Fruit fly (Drosophila melanogaster) whole organism, embryonic: ENCODE results near the gene iav.
A peak's percentile ranks its signal among the peaks of the same experiment; 100 is the strongest.

Experiments
- Ada2b ChIP-seq: fragments of 200-800 bp; sonication (Bioruptor generic); IDR thresholded peaks from 2 replicates; pipeline ENCODE4 v1.3.6; 2022; ENCODE audit warnings: missing biosample characterization, missing genetic modification characterization
- Antp ChIP-seq: fragments of 200-800 bp; sonication (Bioruptor generic); optimal IDR thresholded peaks from 3 replicates; lab custom pipeline; 2016; ENCODE audit warnings: missing biosample characterization, missing genetic modification characterization
- Atf3 ChIP-seq: fragments of 200-800 bp; sonication (Bioruptor generic); optimal IDR thresholded peaks from 3 replicates; lab custom pipeline; 2016; ENCODE audit warnings: missing biosample characterization, missing genetic modification characterization
- BtbVII ChIP-seq: fragments of 200-800 bp; sonication (Bioruptor generic); optimal IDR thresholded peaks from 3 replicates; lab custom pipeline; 2017; ENCODE audit warnings: missing biosample characterization, mild to moderate bottlenecking, missing genetic modification characterization
- CG10979 ChIP-seq: fragments of 200-800 bp; sonication (Bioruptor generic); optimal IDR thresholded peaks from 2 replicates; lab custom pipeline; 2018; ENCODE audit warnings: missing biosample characterization, mild to moderate bottlenecking, missing genetic modification characterization, moderate library complexity
- CG11504 ChIP-seq: fragments of 200-800 bp; sonication (Bioruptor generic); optimal IDR thresholded peaks from 3 replicates; lab custom pipeline; 2019; ENCODE audit warnings: missing biosample characterization, mild to moderate bottlenecking, missing genetic modification characterization, moderate library complexity
- CG11723 ChIP-seq: fragments of 200-800 bp; sonication (Bioruptor generic); optimal IDR thresholded peaks from 2 replicates; lab custom pipeline; 2017; ENCODE audit warnings: missing biosample characterization, mild to moderate bottlenecking, missing genetic modification characterization
- CG12744 ChIP-seq: fragments of 200-800 bp; sonication (Bioruptor generic); optimal IDR thresholded peaks from 2 replicates; lab custom pipeline; 2016; ENCODE audit warnings: missing biosample characterization, missing genetic modification characterization
- CG15269 ChIP-seq: fragments of 200-800 bp; sonication (Bioruptor generic); optimal IDR thresholded peaks from 2 replicates; lab custom pipeline; 2018; ENCODE audit warnings: missing biosample characterization, mild to moderate bottlenecking, missing genetic modification characterization, moderate library complexity
- CG1529 ChIP-seq: fragments of 200-800 bp; sonication (Bioruptor generic); optimal IDR thresholded peaks from 3 replicates; lab custom pipeline; 2018; ENCODE audit warnings: missing biosample characterization, missing genetic modification characterization
- CG15601 ChIP-seq: fragments of 200-800 bp; sonication (Bioruptor generic); optimal IDR thresholded peaks from 3 replicates; lab custom pipeline; 2019; ENCODE audit warnings: missing biosample characterization, mild to moderate bottlenecking, missing genetic modification characterization, moderate library complexity
- CG17328 ChIP-seq: fragments of 200-800 bp; sonication (Bioruptor generic); IDR thresholded peaks from 2 replicates; pipeline ENCODE4 v1.3.6; 2022; ENCODE audit warnings: missing biosample characterization, missing genetic modification characterization
- CG17385 ChIP-seq: fragments of 200-800 bp; sonication (Bioruptor generic); optimal IDR thresholded peaks from 3 replicates; lab custom pipeline; 2018; ENCODE audit warnings: missing biosample characterization, mild to moderate bottlenecking, missing genetic modification characterization
- CG18011 ChIP-seq: fragments of 200-800 bp; sonication (Bioruptor generic); optimal IDR thresholded peaks from 2 replicates; lab custom pipeline; 2017; ENCODE audit warnings: missing biosample characterization, missing genetic modification characterization, mild to moderate bottlenecking, moderate library complexity, missing genotype
- CG3163 ChIP-seq: fragments of 200-800 bp; sonication (Bioruptor generic); optimal IDR thresholded peaks from 3 replicates; lab custom pipeline; 2016; ENCODE audit warnings: missing biosample characterization, missing genetic modification characterization
- CG33213 ChIP-seq: fragments of 200-800 bp; sonication (Bioruptor generic); optimal IDR thresholded peaks from 3 replicates; lab custom pipeline; 2016; ENCODE audit warnings: missing biosample characterization, missing genetic modification characterization
- CG33557 ChIP-seq: fragments of 200-800 bp; sonication (Bioruptor generic); optimal IDR thresholded peaks from 2 replicates; lab custom pipeline; 2019; ENCODE audit warnings: missing biosample characterization, mild to moderate bottlenecking, missing genetic modification characterization, moderate library complexity
- CG3407 ChIP-seq: fragments of 200-800 bp; sonication (Bioruptor generic); optimal IDR thresholded peaks from 2 replicates; lab custom pipeline; 2018; ENCODE audit warnings: missing biosample characterization, mild to moderate bottlenecking, missing genetic modification characterization
- CG34224 ChIP-seq: fragments of 200-800 bp; sonication (Bioruptor generic); IDR thresholded peaks from 3 replicates; pipeline ENCODE4 v1.3.6; 2022; ENCODE audit warnings: missing biosample characterization, missing genetic modification characterization; ENCODE audit not compliant: partially characterized antibody
- CG3726 ChIP-seq: fragments of 200-800 bp; sonication (Bioruptor generic); IDR thresholded peaks from 3 replicates; pipeline ENCODE4, ENCODE4 v1.3.6; 2022; ENCODE audit warnings: missing biosample characterization, missing genetic modification characterization
- CG3847 ChIP-seq: fragments of 200-800 bp; sonication (Bioruptor generic); IDR thresholded peaks from 2 replicates; pipeline ENCODE4 v1.3.6; 2022; ENCODE audit warnings: missing biosample characterization, missing genetic modification characterization
- CG4617 ChIP-seq: fragments of 200-800 bp; sonication (Bioruptor generic); optimal IDR thresholded peaks from 3 replicates; lab custom pipeline; 2016; ENCODE audit warnings: missing biosample characterization, missing genetic modification characterization, borderline replicate concordance
- CG4820 ChIP-seq: fragments of 200-800 bp; sonication (Bioruptor generic); optimal IDR thresholded peaks from 3 replicates; lab custom pipeline; 2016; ENCODE audit warnings: missing biosample characterization, missing genetic modification characterization
- CG7271 ChIP-seq: fragments of 200-800 bp; sonication (Bioruptor generic); optimal IDR thresholded peaks from 2 replicates; lab custom pipeline; 2018; ENCODE audit warnings: missing biosample characterization, mild to moderate bottlenecking, missing genetic modification characterization, moderate library complexity
- CG7556 ChIP-seq: fragments of 200-800 bp; sonication (Bioruptor generic); optimal IDR thresholded peaks from 2 replicates; lab custom pipeline; 2017; ENCODE audit warnings: missing biosample characterization, mild to moderate bottlenecking, missing genetic modification characterization
- CG8388 ChIP-seq: fragments of 200-800 bp; sonication (Bioruptor generic); optimal IDR thresholded peaks from 2 replicates; lab custom pipeline; 2019; ENCODE audit warnings: missing biosample characterization, mild to moderate bottlenecking, missing genetic modification characterization, moderate library complexity
- CG9932 ChIP-seq: fragments of 200-800 bp; sonication (Bioruptor generic); IDR thresholded peaks from 2 replicates; pipeline ENCODE4 v1.3.6; 2022; ENCODE audit warnings: missing biosample characterization, missing genetic modification characterization
- CTCF ChIP-seq: fragments of 200-800 bp; sonication (Bioruptor generic); optimal IDR thresholded peaks from 2 replicates; lab custom pipeline; 2017; ENCODE audit warnings: missing biosample characterization, mild to moderate bottlenecking, missing genetic modification characterization, moderate library complexity
- Dbx ChIP-seq: fragments of 200-800 bp; sonication (Bioruptor generic); IDR thresholded peaks from 3 replicates; pipeline ENCODE4 v1.3.6; 2022; ENCODE audit warnings: missing biosample characterization, missing genetic modification characterization
- Dfd ChIP-seq, 2 experiments: fragments of >200 bp; optimal IDR thresholded peaks; 2 replicates each; lab custom pipeline; 2017; ENCODE audit warnings: missing biosample characterization in 2 of 2, missing genetic modification characterization in 2 of 2
- Fer3 ChIP-seq: fragments of 200-800 bp; sonication (Bioruptor generic); optimal IDR thresholded peaks from 2 replicates; lab custom pipeline; 2018; ENCODE audit warnings: missing biosample characterization, mild to moderate bottlenecking, missing genetic modification characterization, moderate library complexity
- Gug ChIP-seq: fragments of 200-800 bp; sonication (Bioruptor generic); IDR thresholded peaks from 4 replicates; pipeline ENCODE4 v1.3.6; 2022; ENCODE audit warnings: missing biosample characterization, missing genetic modification characterization
- Hr3 ChIP-seq: fragments of 200-800 bp; sonication (Bioruptor generic); optimal IDR thresholded peaks from 3 replicates; lab custom pipeline; 2016; ENCODE audit warnings: missing biosample characterization, missing genetic modification characterization
- Mad ChIP-seq: fragments of 200-800 bp; sonication (Bioruptor generic); optimal IDR thresholded peaks from 2 replicates; lab custom pipeline; 2016; ENCODE audit warnings: missing biosample characterization, missing genetic modification characterization
- Neu2 ChIP-seq: fragments of 200-800 bp; sonication (Bioruptor generic); optimal IDR thresholded peaks from 3 replicates; lab custom pipeline; 2016; ENCODE audit warnings: missing biosample characterization, missing genetic modification characterization, borderline replicate concordance
- aop ChIP-seq: fragments of 200-800 bp; sonication (Bioruptor generic); IDR thresholded peaks from 2 replicates; pipeline ENCODE4 v1.3.6; 2022; ENCODE audit warnings: missing biosample characterization, missing genetic modification characterization
- az2 ChIP-seq: fragments of 200-800 bp; sonication (Bioruptor generic); optimal IDR thresholded peaks from 3 replicates; lab custom pipeline; 2016; ENCODE audit warnings: missing biosample characterization, missing genetic modification characterization
- cato ChIP-seq: fragments of 200-800 bp; sonication (Bioruptor generic); optimal IDR thresholded peaks from 2 replicates; lab custom pipeline; 2016; ENCODE audit warnings: missing biosample characterization, missing genetic modification characterization, borderline replicate concordance
- en ChIP-seq: fragments of 200-800 bp; sonication (Bioruptor generic); optimal IDR thresholded peaks from 2 replicates; lab custom pipeline; 2016; ENCODE audit warnings: missing biosample characterization, missing genetic modification characterization
- gsb ChIP-seq: fragments of 200-800 bp; sonication (Bioruptor generic); IDR thresholded peaks from 2 replicates; pipeline ENCODE4 v1.3.6; 2022; ENCODE audit warnings: missing biosample characterization, missing genetic modification characterization
- kah ChIP-seq: fragments of 200-800 bp; sonication (Bioruptor generic); optimal IDR thresholded peaks from 2 replicates; lab custom pipeline; 2018; ENCODE audit warnings: missing biosample characterization, mild to moderate bottlenecking, missing genetic modification characterization
- lbe ChIP-seq: fragments of 200-800 bp; sonication (Bioruptor generic); optimal IDR thresholded peaks from 2 replicates; lab custom pipeline; 2016; ENCODE audit warnings: missing biosample characterization, mild to moderate bottlenecking, missing genetic modification characterization
- org-1 ChIP-seq: fragments of 200-800 bp; sonication (Bioruptor generic); optimal IDR thresholded peaks from 2 replicates; lab custom pipeline; 2017; ENCODE audit warnings: missing biosample characterization, missing genetic modification characterization
- scrt ChIP-seq: fragments of 200-800 bp; sonication (Bioruptor generic); optimal IDR thresholded peaks from 2 replicates; lab custom pipeline; 2018; ENCODE audit warnings: missing biosample characterization, mild to moderate bottlenecking, missing genetic modification characterization, moderate library complexity
- shn ChIP-seq: fragments of 200-800 bp; sonication (Bioruptor generic); optimal IDR thresholded peaks from 3 replicates; lab custom pipeline; 2016; ENCODE audit warnings: missing biosample characterization, missing genetic modification characterization
- slou ChIP-seq: fragments of 200-800 bp; sonication (Bioruptor generic); optimal IDR thresholded peaks from 3 replicates; lab custom pipeline; 2016; ENCODE audit warnings: missing biosample characterization, missing genetic modification characterization
- tin ChIP-seq: fragments of 200-800 bp; sonication (Bioruptor generic); optimal IDR thresholded peaks from 3 replicates; lab custom pipeline; 2016; ENCODE audit warnings: missing biosample characterization, missing genetic modification characterization
- tll ChIP-seq, 2 experiments: fragments of 200-800 bp in 1 of 2; fragments of >200 bp in 1 of 2; sonication (Bioruptor generic) in 1 of 2; optimal IDR thresholded peaks; 2 replicates each; lab custom pipeline; 2017 to 2019; ENCODE audit warnings: missing biosample characterization in 2 of 2, missing genetic modification characterization in 2 of 2, mild to moderate bottlenecking in 1 of 2, moderate library complexity in 1 of 2
- tx ChIP-seq: fragments of 200-800 bp; sonication (Bioruptor generic); optimal IDR thresholded peaks from 2 replicates; lab custom pipeline; 2016; ENCODE audit warnings: missing biosample characterization, missing genetic modification characterization
- wdn ChIP-seq: fragments of 200-800 bp; sonication (Bioruptor generic); IDR thresholded peaks from 2 replicates; pipeline ENCODE4 v1.3.6; 2022; ENCODE audit warnings: missing biosample characterization, missing genetic modification characterization

Gene iav

dm6 chrX:6863289-6863938, 49.6 kb downstream of the iav start, which contains the start of gene CG43736 (continued):
- TF ChIP-seq CG15269: peak; percentile 97
- TF ChIP-seq CG1529 (GFP tag; lab: Kevin White, UChicago): peak; percentile 96
- peak; percentile 93 for TF ChIP-seq shn
- peak; percentile 94 for TF ChIP-seq Hr3
- TF ChIP-seq CG18011 (GFP tag; lab: Kevin White, UChicago): peak; percentile 70
- TF ChIP-seq CG8388 (GFP tag; lab: Kevin White, UChicago): peak; percentile 95
- peak; percentile 89 for TF ChIP-seq Ada2b (GFP tag; lab: Robert Waterston, UW)
- peak; percentile 83 for TF ChIP-seq CG17385 (GFP tag; lab: Kevin White, UChicago)
- peak; percentile 93 for TF ChIP-seq kah (GFP tag; lab: Kevin White, UChicago)
- TF ChIP-seq tin (GFP tag; lab: Kevin White, UChicago): peak; percentile 90
- TF ChIP-seq Mad (GFP tag; lab: Kevin White, UChicago): peak; percentile 85
- peak; percentile 86 for TF ChIP-seq Gug (GFP tag; lab: Robert Waterston, UW)
- TF ChIP-seq BtbVII (GFP tag; lab: Kevin White, UChicago): peak; percentile 96
- peak; percentile 98 for TF ChIP-seq CG7556 (GFP tag; lab: Kevin White, UChicago)
- TF ChIP-seq tx (GFP tag; lab: Kevin White, UChicago): peak; percentile 89
- TF ChIP-seq lbe (GFP tag; lab: Kevin White, UChicago): peak; percentile 78
- TF ChIP-seq CG33213 (GFP tag; lab: Kevin White, UChicago): peak; percentile 76
- peak; percentile 98 for TF ChIP-seq CG11504
- no peak for TF ChIP-seq aop (GFP tag; lab: Robert Waterston, UW)
- peak; percentile 78 for TF ChIP-seq CG4617 (GFP tag; lab: Kevin White, UChicago)
- TF ChIP-seq CG3847 (GFP tag; lab: Robert Waterston, UW): peak; percentile 92
- TF ChIP-seq en (GFP tag; lab: Kevin White, UChicago): peak; percentile 83
- peak; percentile 65 for TF ChIP-seq CTCF (GFP tag; lab: Kevin White, UChicago)
- peak; percentile 65 for TF ChIP-seq CG7271 (tag; lab: Kevin White, UChicago)
- TF ChIP-seq Neu2 (GFP tag; lab: Kevin White, UChicago): peak; percentile 63
- peak; percentile 95 for TF ChIP-seq CG15601
- peak; percentile 87 for TF ChIP-seq slou
- peak; percentile 77; the same call in 2 of the 3 replicates for TF ChIP-seq CG3726 (GFP tag; lab: Robert Waterston, UW)
- no peak for TF ChIP-seq Dfd (GFP tag; optimal IDR thresholded peaks at IDR 0.05; lab: Kevin White, UChicago)
- TF ChIP-seq CG9932 (GFP tag; lab: Robert Waterston, UW): peak; percentile 83
- TF ChIP-seq org-1 (GFP tag; lab: Kevin White, UChicago): peak; percentile 94
- TF ChIP-seq wdn (GFP tag; lab: Robert Waterston, UW): peak; percentile 70; the same call in 1 of the 2 replicates
- peak; percentile 76 for TF ChIP-seq gsb (GFP tag; lab: Robert Waterston, UW)
- TF ChIP-seq Dbx (GFP tag; lab: Robert Waterston, UW): peak; percentile 87
- peak; percentile 91 for TF ChIP-seq CG11723 (GFP tag; lab: Kevin White, UChicago)
- TF ChIP-seq cato: peak; percentile 87
- TF ChIP-seq CG3163 (GFP tag; lab: Kevin White, UChicago): peak; percentile 61
- TF ChIP-seq CG12744 (GFP tag; lab: Kevin White, UChicago): peak; percentile 90
- peak; percentile 76 for TF ChIP-seq CG17328
- TF ChIP-seq CG34224 (GFP tag; lab: Robert Waterston, UW): no peak
- peak; percentile 92 for TF ChIP-seq scrt
- TF ChIP-seq CG33557: peak; percentile 93
- peak; percentile 97 for TF ChIP-seq CG10979
- TF ChIP-seq az2 (GFP tag; lab: Kevin White, UChicago): peak; percentile 94
- TF ChIP-seq Fer3 (tag; lab: Kevin White, UChicago): peak; percentile 96
- TF ChIP-seq Atf3: peak; percentile 80
- peak; percentile 94 for TF ChIP-seq CG4820
- no peak for TF ChIP-seq tll (GFP tag; optimal IDR thresholded peaks at IDR 0.05; lab: Kevin White, UChicago)
- peak; percentile 91 for TF ChIP-seq CG3407 (GFP tag; lab: Kevin White, UChicago)
- peak; percentile 88 for TF ChIP-seq Antp (GFP tag; lab: Kevin White, UChicago)
